Fruit fly (Drosophila melanogaster): ENCODE data around the gene CG4592.

CG4592 gene

DNA sequence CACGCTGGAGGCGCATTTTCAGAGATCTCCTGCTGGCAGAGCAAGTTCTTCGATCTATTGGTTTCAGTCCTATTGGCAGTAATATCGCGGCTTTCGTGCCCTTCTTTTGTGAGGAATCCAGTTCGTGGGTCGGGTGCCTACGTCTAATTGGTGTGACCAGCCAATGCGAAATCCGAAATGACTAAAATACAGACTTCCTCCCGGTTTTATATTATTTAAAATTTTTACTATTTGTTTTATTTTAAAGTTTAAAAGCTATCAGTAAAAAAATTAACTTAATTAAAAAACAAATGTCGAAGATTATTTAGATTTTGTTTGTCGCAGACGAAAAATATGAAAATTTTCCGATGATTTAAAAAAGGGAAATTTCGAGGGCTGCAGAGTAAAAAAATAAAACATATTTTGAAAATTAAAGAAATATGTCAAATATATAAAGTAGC is 42.2 kb downstream of the CG4592 start, which contains the start of gene CG5850 (continued):
- TF ChIP-seq sna (GFP tag; IDR thresholded peaks at IDR 0.05; ENCODE audit: partially characterized antibody) = 0 out of 2 replicates have a peak, but pooled peaks have one; percentile 33
- TF ChIP-seq CrebB (tag; optimal IDR thresholded peaks at IDR 0.05) = no peak
- no peak for TF ChIP-seq Bdp1 (GFP tag; optimal IDR thresholded peaks at IDR 0.05)
- no peak for TF ChIP-seq gce (GFP tag; IDR thresholded peaks at IDR 0.05)
- peak; percentile 31 for TF ChIP-seq CG8924 (tag; optimal IDR thresholded peaks at IDR 0.05)
- TF ChIP-seq danr (GFP tag; IDR thresholded peaks at IDR 0.05) = no peak
- peak; percentile 44 for TF ChIP-seq CG2712 (tag; optimal IDR thresholded peaks at IDR 0.05)
- no peak for TF ChIP-seq dpn (GFP tag; optimal IDR thresholded peaks at IDR 0.05)
- TF ChIP-seq vfl (GFP tag; optimal IDR thresholded peaks at IDR 0.05) = no peak
- peak; percentile 52 for TF ChIP-seq MBD-R2 (GFP tag; IDR thresholded peaks at IDR 0.05)
- no peak for TF ChIP-seq NC2β (GFP tag; optimal IDR thresholded peaks at IDR 0.05)
- no peak for TF ChIP-seq CG14965 (GFP tag; optimal IDR thresholded peaks at IDR 0.05; ENCODE audit: borderline replicate concordance)
- peak; percentile 14 for TF ChIP-seq dmrt99B (tag; optimal IDR thresholded peaks at IDR 0.05)
- no peak for TF ChIP-seq CG17359 (tag; optimal IDR thresholded peaks at IDR 0.05)
- no peak for TF ChIP-seq hth (optimal IDR thresholded peaks at IDR 0.05)
- no peak for TF ChIP-seq bcd (GFP tag; optimal IDR thresholded peaks at IDR 0.05)
- no peak for TF ChIP-seq slp2 (GFP tag; optimal IDR thresholded peaks at IDR 0.05)
- no peak for TF ChIP-seq jing (GFP tag; optimal IDR thresholded peaks at IDR 0.05)
- no peak for TF ChIP-seq kay (GFP tag; optimal IDR thresholded peaks at IDR 0.05)
- peak; percentile 60 for TF ChIP-seq CG4617 (GFP tag; optimal IDR thresholded peaks at IDR 0.05; ENCODE audit: borderline replicate concordance)
- TF ChIP-seq CG7271 (tag; optimal IDR thresholded peaks at IDR 0.05) = no peak
- TF ChIP-seq cato (GFP tag; optimal IDR thresholded peaks at IDR 0.05; ENCODE audit: borderline replicate concordance) = no peak
- no peak for TF ChIP-seq lov (optimal IDR thresholded peaks at IDR 0.05)
- no peak for TF ChIP-seq lov (GFP tag; IDR thresholded peaks at IDR 0.05)
- peak; percentile 21 for TF ChIP-seq Blimp-1 (GFP tag; optimal IDR thresholded peaks at IDR 0.05)
- no peak for TF ChIP-seq C15 (GFP tag; IDR thresholded peaks at IDR 0.05)
- TF ChIP-seq MESR4 (GFP tag; optimal IDR thresholded peaks at IDR 0.05) = peak; percentile 84
- no peak for TF ChIP-seq tio (GFP tag; optimal IDR thresholded peaks at IDR 0.05)
- peak; percentile 63 for TF ChIP-seq CG14710 (tag; optimal IDR thresholded peaks at IDR 0.05)
- no peak for TF ChIP-seq Aef1 (GFP tag; IDR thresholded peaks at IDR 0.05)
- TF ChIP-seq hkb (optimal IDR thresholded peaks at IDR 0.05) = no peak
- peak; percentile 24; the same call in 1 of the 2 replicates for TF ChIP-seq hkb (GFP tag; IDR thresholded peaks at IDR 0.05)

DNA sequence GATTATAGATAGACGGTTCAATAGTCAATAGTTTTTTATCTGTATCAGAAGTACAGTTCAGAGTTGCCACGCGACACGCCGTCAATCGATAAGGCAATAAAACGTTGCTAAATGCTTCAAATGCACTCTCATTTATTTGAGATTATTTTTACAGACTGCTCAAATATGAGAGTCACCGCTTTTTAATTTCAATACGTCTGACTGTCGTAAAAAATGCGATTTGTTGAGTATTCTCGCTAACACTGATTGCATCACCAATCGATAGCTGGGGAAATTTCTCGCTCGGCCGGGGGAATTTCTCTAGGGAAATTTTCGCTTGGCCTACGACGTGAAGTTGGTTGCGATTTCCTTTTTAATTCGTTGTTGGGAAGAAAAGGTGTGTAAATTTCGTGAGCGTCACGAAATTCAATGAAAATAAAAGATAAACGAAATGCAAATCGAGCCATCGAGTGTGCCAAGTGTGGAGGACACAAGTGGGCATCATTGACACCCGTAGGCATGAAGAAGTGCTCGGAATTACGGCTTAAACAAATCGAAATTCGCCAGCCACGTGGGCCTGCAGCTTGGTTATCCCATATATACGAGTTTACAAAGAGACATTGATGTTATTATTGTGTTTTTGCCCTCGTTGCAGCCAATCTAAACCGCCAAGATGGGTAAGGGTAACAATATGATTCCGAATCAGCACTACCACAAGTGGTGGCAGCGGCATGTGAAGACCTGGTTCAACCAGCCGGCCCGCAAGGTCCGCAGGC is 45.7 kb downstream of the CG4592 start, which contains the start of the genes Dref and RpL13:
Dref (minus strand) TSS at position 247 of the 755 bp plus-strand sequence.
RpL13 (plus strand) TSS at position 331 of the 755 bp plus-strand sequence.
- TF ChIP-seq CG1603 (tag; optimal IDR thresholded peaks at IDR 0.05) (peak; percentile 90), Dbx (GFP tag; IDR thresholded peaks at IDR 0.05) (peak; percentile 77), Ada2b (GFP tag; IDR thresholded peaks at IDR 0.05) (peak; percentile 62; the same call in 1 of the 2 replicates), unpg (GFP tag; optimal IDR thresholded peaks at IDR 0.05) (peak; percentile 82), CG12769 (tag; optimal IDR thresholded peaks at IDR 0.05) (no peak), Abd-B (GFP tag; optimal IDR thresholded peaks at IDR 0.05) (peak; percentile 74), aop (GFP tag; IDR thresholded peaks at IDR 0.05) (no peak), Atf-2 (GFP tag; optimal IDR thresholded peaks at IDR 0.05) (peak; percentile 80), Sry-β (GFP tag; optimal IDR thresholded peaks at IDR 0.05) (peak; percentile 57), CG15479 (GFP tag; optimal IDR thresholded peaks at IDR 0.05) (peak; percentile 79), ttk (GFP tag; IDR thresholded peaks at IDR 0.05) (peak; percentile 44), oc (tag; optimal IDR thresholded peaks at IDR 0.05) (peak; percentile 60), ase (GFP tag; IDR thresholded peaks at IDR 0.05) (peak; percentile 73; the same call in 2 of the 3 replicates), B-H2 (GFP tag; optimal IDR thresholded peaks at IDR 0.05) (peak; percentile 93), ara (GFP tag; IDR thresholded peaks at IDR 0.05) (peak; percentile 75), Oli (tag; optimal IDR thresholded peaks at IDR 0.05) (peak; percentile 61), CG9797 (GFP tag; optimal IDR thresholded peaks at IDR 0.05) (peak; percentile 65), sna (GFP tag; IDR thresholded peaks at IDR 0.05; ENCODE audit: partially characterized antibody) (peak; percentile 86), Mrtf (GFP tag; IDR thresholded peaks at IDR 0.05) (peak; percentile 52; the same call in 1 of the 3 replicates), ATbp (GFP tag; optimal IDR thresholded peaks at IDR 0.05) (peak; percentile 86)
